Worm (Caenorhabditis elegans) whole organism, L3 larva: Measurements from ENCODE around the gene K08D8.10.

ENCODE experiments used
- R02D3.7 ChIP-seq: fragments of 150-350 bp; optimal IDR thresholded peaks from 2 replicates; lab custom pipeline; 2014; ENCODE audit warnings: missing biosample characterization, missing genetic modification characterization
- ZK546.5 ChIP-seq: sonication (generic microtip); optimal IDR thresholded peaks from 2 replicates; lab custom pipeline; 2017; ENCODE audit warnings: missing biosample characterization, missing genetic modification characterization
- aly-2 ChIP-seq: fragments of 150-350 bp; optimal IDR thresholded peaks from 2 replicates; lab custom pipeline; 2014; ENCODE audit warnings: missing biosample characterization, missing genetic modification characterization
- ama-1 ChIP-seq: fragments of 150-350 bp; optimal IDR thresholded peaks from 2 replicates; lab custom pipeline; 2018
- ceh-16 ChIP-seq: sonication (generic microtip); optimal IDR thresholded peaks from 2 replicates; lab custom pipeline; 2017; ENCODE audit warnings: missing biosample characterization, missing genetic modification characterization
- ceh-28 ChIP-seq: fragments of 150-350 bp; optimal IDR thresholded peaks from 2 replicates; lab custom pipeline; 2014; ENCODE audit warnings: missing biosample characterization, missing genetic modification reagents, missing genetic modification characterization
- ceh-82 ChIP-seq: fragments of 150-350 bp; optimal IDR thresholded peaks from 2 replicates; lab custom pipeline; 2014; ENCODE audit warnings: missing biosample characterization, missing genetic modification characterization
- ceh-9 ChIP-seq: sonication (generic microtip); optimal IDR thresholded peaks from 2 replicates; lab custom pipeline; 2018; ENCODE audit warnings: missing biosample characterization, missing genetic modification characterization
- egl-5 ChIP-seq: fragments of 150-350 bp; optimal IDR thresholded peaks from 2 replicates; lab custom pipeline; 2017; ENCODE audit warnings: missing biosample characterization, missing genetic modification reagents, missing genetic modification characterization, inconsistent platforms
- elt-1 ChIP-seq: fragments of 150-350 bp; optimal IDR thresholded peaks from 2 replicates; lab custom pipeline; 2014; ENCODE audit warnings: missing biosample characterization, missing genetic modification characterization
- elt-2 ChIP-seq: sonication (generic microtip); optimal IDR thresholded peaks from 2 replicates; lab custom pipeline; 2016; ENCODE audit warnings: missing genetic modification reagents, mild to moderate bottlenecking, missing genetic modification characterization, missing compliant biosample characterization
- elt-3 ChIP-seq, 3 experiments: fragments of 150-350 bp in 1 of 3; sonication (generic microtip) in 2 of 3; optimal IDR thresholded peaks; 2 replicates in 2 of 3; 4 replicates in 1 of 3; lab custom pipeline; 2014 to 2017; ENCODE audit warnings: missing biosample characterization in 3 of 3, missing genetic modification characterization in 3 of 3
- eor-1 ChIP-seq, 2 experiments: fragments of 150-350 bp; optimal IDR thresholded peaks; 2 replicates each; lab custom pipeline; 2014 to 2018; ENCODE audit warnings: missing biosample characterization in 2 of 2, missing genetic modification characterization in 2 of 2
- fkh-2 ChIP-seq: fragments of 150-350 bp; optimal IDR thresholded peaks from 2 replicates; lab custom pipeline; 2014; ENCODE audit warnings: missing biosample characterization, missing genetic modification reagents, missing genetic modification characterization
- fos-1 ChIP-seq: fragments of 150-350 bp; optimal IDR thresholded peaks from 2 replicates; lab custom pipeline; 2014; ENCODE audit warnings: missing biosample characterization, missing genetic modification characterization
- hmg-11 ChIP-seq: sonication (generic microtip); optimal IDR thresholded peaks from 2 replicates; lab custom pipeline; 2016; ENCODE audit warnings: missing genetic modification characterization, missing compliant biosample characterization
- jun-1 ChIP-seq: fragments of 150-350 bp; optimal IDR thresholded peaks from 2 replicates; lab custom pipeline; 2014; ENCODE audit warnings: missing biosample characterization, missing genetic modification reagents, missing genetic modification characterization
- lin-15B ChIP-seq: fragments of 150-350 bp; optimal IDR thresholded peaks from 2 replicates; lab custom pipeline; 2014; ENCODE audit warnings: missing biosample characterization, missing genetic modification characterization
- mml-1 ChIP-seq: fragments of 150-350 bp; sonication (generic microtip); optimal IDR thresholded peaks from 3 replicates; lab custom pipeline; 2014; ENCODE audit warnings: missing biosample characterization, missing genetic modification characterization
- nhr-11 ChIP-seq: fragments of 150-350 bp; optimal IDR thresholded peaks from 2 replicates; lab custom pipeline; 2014; ENCODE audit warnings: missing biosample characterization, missing genetic modification characterization
- nhr-25 ChIP-seq: sonication (generic microtip); optimal IDR thresholded peaks from 2 replicates; lab custom pipeline; 2017; ENCODE audit warnings: missing biosample characterization, missing genetic modification characterization
- nhr-28 ChIP-seq: fragments of 150-350 bp; optimal IDR thresholded peaks from 2 replicates; lab custom pipeline; 2014; ENCODE audit warnings: missing biosample characterization, missing genetic modification characterization
- nhr-76 ChIP-seq: fragments of 150-350 bp; sonication (generic microtip); optimal IDR thresholded peaks from 5 replicates; lab custom pipeline; 2014; ENCODE audit warnings: missing biosample characterization, missing genetic modification characterization
- nhr-77 ChIP-seq: fragments of 150-350 bp; optimal IDR thresholded peaks from 2 replicates; lab custom pipeline; 2014; ENCODE audit warnings: missing biosample characterization, missing genetic modification characterization
- pha-4 ChIP-seq: fragments of 150-350 bp; optimal IDR thresholded peaks from 2 replicates; lab custom pipeline; 2014; ENCODE audit warnings: missing biosample characterization, missing genetic modification reagents, missing genetic modification characterization
- pqm-1 ChIP-seq: fragments of 150-350 bp; optimal IDR thresholded peaks from 2 replicates; lab custom pipeline; 2017; ENCODE audit warnings: missing biosample characterization, missing genetic modification characterization, inconsistent platforms
- sea-2 ChIP-seq: fragments of 150-350 bp; sonication (generic microtip); optimal IDR thresholded peaks from 4 replicates; lab custom pipeline; 2014; ENCODE audit warnings: missing biosample characterization, missing genetic modification reagents, missing genetic modification characterization
- skn-1 ChIP-seq: fragments of 150-350 bp; optimal IDR thresholded peaks from 2 replicates; lab custom pipeline; 2014; ENCODE audit warnings: missing biosample characterization, missing genetic modification characterization
- snpc-4 ChIP-seq: fragments of 150-350 bp; optimal IDR thresholded peaks from 2 replicates; lab custom pipeline; 2014; ENCODE audit warnings: missing biosample characterization, missing genetic modification characterization
- unc-62 ChIP-seq: fragments of 150-350 bp; sonication (generic microtip); optimal IDR thresholded peaks from 4 replicates; lab custom pipeline; 2014; ENCODE audit warnings: missing biosample characterization, missing genetic modification reagents, missing genetic modification characterization
- zag-1 ChIP-seq: fragments of 150-350 bp; optimal IDR thresholded peaks from 2 replicates; lab custom pipeline; 2014; ENCODE audit warnings: missing biosample characterization, missing genetic modification characterization
- ztf-11 ChIP-seq: fragments of 150-350 bp; optimal IDR thresholded peaks from 2 replicates; lab custom pipeline; 2014; ENCODE audit warnings: missing biosample characterization, missing genetic modification characterization

K08D8.10 gene

ce11 chrIV:12900267-12900666 lies at the start of gene K08D8.10:
TSS of gene K08D8.10 (plus strand) at chrIV:12900567.
- TF ChIP-seq lin-15B (tag; lab: Kevin White, UChicago) (no peak), ZK546.5 (tag; lab: Kevin White, UChicago) (no peak), nhr-25 (no peak), nhr-28 (tag; lab: Kevin White, UChicago) (no peak), snpc-4 (tag; lab: Kevin White, UChicago) (no peak), egl-5 (tag; lab: Kevin White, UChicago) (no peak), nhr-76 (tag; lab: Kevin White, UChicago) (no peak), elt-3 (tag; optimal IDR thresholded peaks at IDR 0.05; lab: Kevin White, UChicago) (no peak), pha-4 (tag; lab: Kevin White, UChicago) (no peak), nhr-11 (no peak), ama-1 (lab: Kevin White, UChicago) (no peak), eor-1 (tag; optimal IDR thresholded peaks at IDR 0.05; lab: Kevin White, UChicago) (no peak), elt-1 (no peak), zag-1 (tag; lab: Kevin White, UChicago) (no peak), fkh-2 (tag; lab: Kevin White, UChicago) (no peak), fos-1 (tag; lab: Kevin White, UChicago) (no peak)

- TF ChIP-seq elt-1 (no peak), elt-2 (tag; lab: Kevin White, UChicago) (peak; percentile 7)
Observed at ce11 chrIV:12854372-12855114, 45.8 kb upstream of the K08D8.10 start.

- TF ChIP-seq ZK546.5 (tag; lab: Kevin White, UChicago) (no peak), jun-1 (tag; lab: Kevin White, UChicago) (no peak), aly-2 (tag; lab: Kevin White, UChicago) (no peak), ama-1 (lab: Kevin White, UChicago) (no peak), fkh-2 (tag; lab: Kevin White, UChicago) (no peak), ceh-82 (no peak), lin-15B (tag; lab: Kevin White, UChicago) (no peak), fos-1 (tag; lab: Kevin White, UChicago) (no peak)
Observed at ce11 chrIV:12855248-12855647, 45.1 kb upstream of the K08D8.10 start, which contains the start of gene nstp-5. TSS of gene nstp-5 (plus strand) at chrIV:12855548.

- TF ChIP-seq nhr-76 (tag; lab: Kevin White, UChicago) (no peak), ceh-16 (tag; lab: Kevin White, UChicago) (no peak), snpc-4 (tag; lab: Kevin White, UChicago) (no peak), ceh-28 (tag; lab: Kevin White, UChicago) (no peak)
- TF ChIP-seq, all 47 proteins: peak for 0
Observed at ce11 chrIV:12859797-12860196, 40.6 kb upstream of the K08D8.10 start, which contains the start of gene gcy-18. TSS of gene gcy-18 (plus strand) at chrIV:12860097.

ce11 chrIV:12865884-12866283 lies 34.5 kb upstream of the K08D8.10 start, which contains the start of gene clec-186:
TSS of gene clec-186 (plus strand) at chrIV:12866109.
- TF ChIP-seq mml-1 (tag; lab: Kevin White, UChicago): no peak
- no peak for TF ChIP-seq ceh-9 (tag; lab: Kevin White, UChicago)
- no peak for TF ChIP-seq skn-1
- TF ChIP-seq hmg-11 (tag; lab: Kevin White, UChicago): no peak
- TF ChIP-seq egl-5 (tag; lab: Kevin White, UChicago): no peak
- no peak for TF ChIP-seq sea-2 (GFP tag; lab: Kevin White, UChicago)
- peak; percentile 88 for TF ChIP-seq pqm-1 (tag; lab: Kevin White, UChicago)
- TF ChIP-seq nhr-77 (tag; lab: Kevin White, UChicago): no peak
- TF ChIP-seq jun-1 (tag; lab: Kevin White, UChicago): peak; percentile 11
- TF ChIP-seq unc-62 (GFP tag; lab: Kevin White, UChicago): no peak
- TF ChIP-seq ceh-82: no peak
- no peak for TF ChIP-seq R02D3.7 (tag; lab: Kevin White, UChicago)
- TF ChIP-seq zag-1 (tag; lab: Kevin White, UChicago): no peak
- TF ChIP-seq ztf-11 (tag; lab: Kevin White, UChicago): no peak
- peak; percentile 96 for TF ChIP-seq elt-2 (tag; lab: Kevin White, UChicago)
